Worm (Caenorhabditis elegans) whole organism, dauer: Measurements from ENCODE around the gene sut-2.

Experiments
- unc-62 ChIP-seq: sonication (generic microtip); optimal IDR thresholded peaks from 2 replicates; lab custom pipeline; 2017; ENCODE audit warnings: missing biosample characterization, missing genetic modification reagents, missing genetic modification characterization

Gene sut-2

DNA sequence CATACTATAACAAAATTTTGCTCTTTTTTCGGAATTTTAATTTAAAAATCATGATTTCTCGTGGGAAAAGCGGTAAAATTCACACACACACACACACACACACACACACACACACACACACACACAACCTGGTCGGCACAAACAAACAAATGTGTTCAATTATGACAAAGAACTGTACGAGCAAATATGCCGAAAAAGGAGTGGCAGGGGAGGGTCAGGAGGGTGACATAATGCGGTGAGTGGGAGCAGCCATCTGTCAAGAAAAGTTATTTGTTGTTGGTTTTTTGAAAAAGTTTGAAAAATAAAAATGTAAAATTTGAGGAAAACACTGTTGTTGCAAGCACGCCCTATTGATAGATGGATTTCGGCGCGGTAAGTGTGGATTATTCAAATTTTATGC, 17.9 kb downstream of the sut-2 start:
- TF ChIP-seq unc-62 (GFP tag; lab: Kevin White, UChicago), result no peak

ce11 chrV:4550459-4550858, 19.4 kb downstream of the sut-2 start:
- TF ChIP-seq unc-62 (GFP tag; lab: Kevin White, UChicago), result no peak

DNA sequence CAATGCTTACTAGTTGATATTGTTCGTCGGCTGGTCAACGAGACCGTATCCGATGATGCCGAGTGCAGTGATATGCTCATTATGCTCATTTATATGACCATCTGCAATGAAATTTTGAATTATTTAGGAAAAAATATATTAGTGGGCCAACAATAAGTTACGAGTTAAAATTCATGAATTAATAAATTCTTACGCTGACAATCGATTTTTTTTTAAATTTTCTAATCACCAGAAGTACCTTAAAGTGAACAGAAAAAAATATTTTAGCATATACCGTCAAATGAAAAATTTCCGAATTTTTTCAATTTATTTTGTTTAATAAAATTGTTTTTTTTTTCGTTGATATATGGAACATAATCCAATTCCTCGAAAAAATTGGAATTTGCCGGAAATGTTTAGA, 20.7 kb downstream of the sut-2 start, which contains the start of gene sos-1:
Gene sos-1 (minus strand): TSS at position 101 of the 400 bp plus-strand sequence.
- TF ChIP-seq unc-62 (GFP tag; lab: Kevin White, UChicago), result no peak

- TF ChIP-seq unc-62 (GFP tag; lab: Kevin White, UChicago), result no peak
Observed at ce11 chrV:4546854-4547253, 23.0 kb downstream of the sut-2 start.

DNA sequence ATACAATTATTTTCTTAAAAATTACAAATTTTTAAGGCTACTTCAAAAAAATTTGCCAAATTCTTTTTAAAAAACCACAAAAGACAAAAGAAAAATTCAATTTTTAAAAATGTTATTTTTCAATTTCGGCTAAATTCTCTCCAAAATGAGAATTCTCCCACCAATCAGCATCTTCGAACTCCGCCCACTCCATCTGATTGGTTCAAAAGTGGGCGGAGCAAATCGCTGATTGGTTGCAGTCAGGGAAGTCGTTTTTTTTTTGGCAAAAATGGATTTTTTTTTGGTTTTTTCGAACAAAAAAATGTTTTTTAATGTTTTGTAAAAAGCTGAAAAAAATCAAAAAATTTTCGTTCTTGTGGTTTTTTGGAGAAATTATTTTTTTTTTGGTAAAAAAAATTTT, 30.0 kb downstream of the sut-2 start:
- TF ChIP-seq unc-62 (GFP tag; lab: Kevin White, UChicago), result no peak

- no peak for TF ChIP-seq unc-62 (GFP tag; lab: Kevin White, UChicago)
Observed at ce11 chrV:4535736-4536135, 34.1 kb downstream of the sut-2 start.

ce11 chrV:4527934-4528333, 41.9 kb downstream of the sut-2 start:
- TF ChIP-seq unc-62 (GFP tag; lab: Kevin White, UChicago), result no peak

- TF ChIP-seq unc-62 (GFP tag; lab: Kevin White, UChicago), result no peak
Observed at ce11 chrV:4526801-4527425, 42.9 kb downstream of the sut-2 start.

DNA sequence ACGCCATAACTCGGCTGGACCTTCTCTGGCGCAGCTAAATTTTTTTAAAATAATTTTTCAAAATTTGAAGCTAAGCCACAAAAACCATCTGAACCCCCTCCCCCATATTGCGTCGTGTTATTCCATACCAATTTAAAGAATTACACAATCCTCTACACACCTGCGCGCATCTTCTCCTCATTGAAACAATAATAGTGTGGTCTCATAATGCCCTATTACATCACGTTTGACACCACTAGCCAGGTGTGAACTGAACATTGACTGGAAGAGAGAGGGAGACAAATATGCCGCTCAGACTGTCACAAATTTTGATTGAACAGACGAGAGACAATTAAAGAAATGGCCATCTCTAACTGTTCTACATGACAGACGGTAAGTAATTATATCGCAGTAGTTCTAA, 44.3 kb downstream of the sut-2 start:
- no peak for TF ChIP-seq unc-62 (GFP tag; lab: Kevin White, UChicago)

ce11 chrV:4525106-4525505, 44.7 kb downstream of the sut-2 start:
- TF ChIP-seq unc-62 (GFP tag; lab: Kevin White, UChicago), result no peak

DNA sequence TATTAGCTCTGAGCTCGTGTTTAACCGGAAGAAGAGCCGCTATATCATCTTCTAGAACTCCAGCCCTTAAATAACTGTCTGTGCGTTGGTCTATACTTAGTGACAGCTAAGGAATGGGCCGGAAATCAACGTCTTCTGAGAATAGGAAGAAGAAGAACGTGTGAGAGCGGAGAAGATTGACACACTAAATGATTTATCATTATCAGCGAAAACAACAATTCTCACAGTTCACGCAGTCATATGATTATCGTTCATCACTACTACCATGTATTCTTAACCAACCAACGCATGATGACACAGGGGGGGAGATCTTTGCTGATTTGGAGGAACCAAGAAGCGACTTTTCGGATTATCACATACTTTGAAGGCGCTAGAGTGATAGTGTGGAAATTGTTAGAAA, 45.5 kb downstream of the sut-2 start:
- TF ChIP-seq unc-62 (GFP tag; lab: Kevin White, UChicago), result no peak

ce11 chrV:4523844-4524243, 46.0 kb downstream of the sut-2 start:
- no peak for TF ChIP-seq unc-62 (GFP tag; lab: Kevin White, UChicago)

DNA sequence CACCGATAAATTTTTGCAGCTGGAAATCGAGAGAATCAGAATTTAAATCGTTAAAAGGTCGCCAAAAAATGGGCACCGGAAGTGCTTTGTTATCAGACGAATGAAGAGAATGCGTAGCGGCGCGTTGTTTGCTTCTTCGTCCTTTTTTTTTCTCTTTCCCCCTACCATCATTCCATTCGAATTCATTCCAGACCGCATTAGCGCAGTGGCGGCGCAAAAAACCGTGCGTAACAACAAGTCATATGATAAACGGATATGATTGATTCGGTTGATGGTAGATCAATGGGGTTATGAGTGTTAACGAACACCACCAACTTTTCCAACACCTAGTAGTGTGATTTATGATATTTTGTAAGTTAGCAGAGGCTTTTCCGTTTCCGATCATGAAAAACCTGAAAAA, 46.5 kb downstream of the sut-2 start:
- TF ChIP-seq unc-62 (GFP tag; lab: Kevin White, UChicago), result no peak

DNA sequence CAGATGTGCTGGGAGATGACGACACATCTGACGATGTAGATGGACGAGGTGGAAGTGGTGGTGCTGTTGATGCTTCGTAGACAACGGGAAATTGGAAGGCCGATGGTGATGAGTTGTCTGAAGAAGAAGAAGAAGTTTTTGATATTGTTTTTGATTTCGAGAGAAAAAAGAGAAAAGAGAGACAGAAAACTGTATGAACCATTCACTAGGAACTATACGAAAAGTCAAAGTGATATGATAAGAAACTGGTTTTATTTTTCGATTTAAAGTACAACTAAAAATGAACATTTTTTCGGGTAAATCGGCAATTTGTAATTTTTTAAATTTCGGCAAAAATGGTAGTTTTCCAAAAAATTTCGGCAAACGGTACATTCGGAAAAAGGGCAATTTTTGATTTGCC, 51.2 kb downstream of the sut-2 start:
- TF ChIP-seq unc-62 (GFP tag; lab: Kevin White, UChicago), result no peak

DNA sequence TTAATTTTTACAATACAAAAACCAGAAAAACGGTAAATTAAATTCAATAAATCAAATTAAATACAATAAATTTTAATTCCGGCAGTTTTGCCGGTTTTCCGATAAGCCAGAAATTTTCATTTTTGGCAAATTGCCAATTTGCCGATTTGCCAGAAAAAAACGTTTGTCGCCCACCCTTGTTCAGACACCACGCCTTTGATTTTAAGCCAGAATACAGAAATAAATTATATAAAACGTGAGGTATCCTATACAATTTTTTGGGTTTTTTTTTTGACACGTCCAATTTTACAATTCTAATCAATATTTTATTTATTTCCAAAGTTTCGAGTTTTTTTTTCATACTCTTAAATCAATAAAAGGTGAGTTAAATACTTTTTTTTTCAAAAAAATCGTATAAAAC, 57.1 kb downstream of the sut-2 start, which contains the start of gene T28F12.1:
Gene T28F12.1 (plus strand): TSS at position 301 of the 400 bp plus-strand sequence.
- no peak for TF ChIP-seq unc-62 (GFP tag; lab: Kevin White, UChicago)
